Worm (Caenorhabditis elegans): ENCODE measurements around the gene cht-2.

cht-2 gene

ce11 chrII:8546975-8547374 is 26.2 kb downstream of the cht-2 start (continued):
- TF ChIP-seq pag-3 (tag; optimal IDR thresholded peaks at IDR 0.05; ENCODE audit: borderline replicate concordance, insufficient read depth): no peak

DNA sequence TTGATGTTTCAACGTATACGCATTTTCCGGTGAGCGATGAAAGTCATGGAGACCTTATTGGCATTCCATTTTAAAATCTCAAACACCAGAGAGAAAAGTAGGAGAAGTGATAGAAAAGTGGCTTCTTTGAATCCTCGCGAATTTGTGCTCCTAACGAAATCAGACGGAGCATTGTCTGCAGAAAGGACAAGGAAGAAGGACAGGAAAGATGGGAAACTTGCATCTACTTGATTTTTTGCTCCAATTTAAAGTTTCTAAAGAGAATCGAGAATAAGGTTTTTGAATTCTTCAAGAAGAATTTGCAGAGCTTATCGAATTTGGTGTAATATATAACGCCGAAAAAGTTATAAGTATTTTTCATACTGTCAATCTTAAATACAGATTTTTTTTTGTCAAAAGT is 30.4 kb downstream of the cht-2 start:
- TF ChIP-seq nhr-77 (tag; optimal IDR thresholded peaks at IDR 0.05) (no peak), efl-1 (optimal IDR thresholded peaks at IDR 0.05) (no peak), efl-1 (GFP tag; optimal IDR thresholded peaks at IDR 0.05 in 1 of 2) (no peak), unc-98 (GFP tag; IDR thresholded peaks at IDR 0.05) (no peak), lir-3 (tag; optimal IDR thresholded peaks at IDR 0.05; ENCODE audit: poor library complexity) (no peak), isw-1 (GFP tag; IDR thresholded peaks at IDR 0.05) (no peak), fkh-10 (GFP tag; optimal IDR thresholded peaks at IDR 0.05) (peak; percentile 91), dsc-1 (tag; optimal IDR thresholded peaks at IDR 0.05) (no peak), lin-14 (GFP tag; optimal IDR thresholded peaks at IDR 0.05) (peak; percentile 50)

DNA sequence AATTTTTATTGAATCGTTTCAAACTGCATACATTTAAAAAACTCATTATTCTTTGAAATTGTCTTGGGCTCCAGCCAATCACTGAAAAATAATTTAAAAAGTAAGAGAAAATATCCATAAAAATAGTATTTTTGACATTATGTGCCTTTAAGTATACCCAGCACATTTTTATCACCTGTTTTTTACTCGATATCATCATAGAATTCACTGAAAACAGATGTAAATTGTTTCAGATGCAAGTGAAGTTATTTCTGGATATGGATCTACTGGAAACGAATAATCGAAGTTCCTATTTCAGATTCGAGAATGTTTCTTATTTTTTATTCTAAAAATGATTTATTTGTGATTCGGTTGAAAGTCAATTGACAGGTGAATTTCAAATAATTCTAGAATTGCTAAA is 33.8 kb downstream of the cht-2 start:
- TF ChIP-seq hlh-4 (tag; optimal IDR thresholded peaks at IDR 0.05): peak; percentile 92
- peak; percentile 27 for TF ChIP-seq nhr-71 (tag; optimal IDR thresholded peaks at IDR 0.05)
- TF ChIP-seq isw-1 (GFP tag; IDR thresholded peaks at IDR 0.05): no peak
- TF ChIP-seq mep-1 (tag; optimal IDR thresholded peaks at IDR 0.05): no peak

- TF ChIP-seq hlh-4 (tag; optimal IDR thresholded peaks at IDR 0.05) (no peak), aha-1 (tag; optimal IDR thresholded peaks at IDR 0.05) (no peak), lin-35 (GFP tag; optimal IDR thresholded peaks at IDR 0.05) (no peak), swsn-7 (tag; optimal IDR thresholded peaks at IDR 0.05) (no peak), unc-86 (tag; optimal IDR thresholded peaks at IDR 0.05) (no peak), zag-1 (tag; optimal IDR thresholded peaks at IDR 0.05) (no peak), lsy-2 (tag; optimal IDR thresholded peaks at IDR 0.05) (no peak), grh-1 (GFP tag; IDR thresholded peaks at IDR 0.05) (no peak)
Measured at ce11 chrII:8556166-8556565, 35.4 kb downstream of the cht-2 start, which contains the start of gene glb-27. TSS of gene glb-27 (minus strand) at chrII:8556266.

- TF ChIP-seq fkh-10 (GFP tag; optimal IDR thresholded peaks at IDR 0.05) (peak; percentile 98), nhr-71 (tag; optimal IDR thresholded peaks at IDR 0.05) (peak; percentile 9), swsn-7 (tag; optimal IDR thresholded peaks at IDR 0.05) (peak; percentile 12), nhr-47 (tag; optimal IDR thresholded peaks at IDR 0.05) (peak; percentile 18), dsc-1 (tag; optimal IDR thresholded peaks at IDR 0.05) (peak; percentile 6), nhr-20 (tag; optimal IDR thresholded peaks at IDR 0.05) (no peak), snu-23 (GFP tag; optimal IDR thresholded peaks at IDR 0.05) (peak; percentile 13), ces-1 (GFP tag; optimal IDR thresholded peaks at IDR 0.05) (peak; percentile 43), lin-14 (GFP tag; optimal IDR thresholded peaks at IDR 0.05) (peak; percentile 46), egl-13 (tag; optimal IDR thresholded peaks at IDR 0.05) (no peak), aly-2 (tag; optimal IDR thresholded peaks at IDR 0.05) (no peak)
Measured at ce11 chrII:8559188-8559587, 38.5 kb downstream of the cht-2 start.

DNA sequence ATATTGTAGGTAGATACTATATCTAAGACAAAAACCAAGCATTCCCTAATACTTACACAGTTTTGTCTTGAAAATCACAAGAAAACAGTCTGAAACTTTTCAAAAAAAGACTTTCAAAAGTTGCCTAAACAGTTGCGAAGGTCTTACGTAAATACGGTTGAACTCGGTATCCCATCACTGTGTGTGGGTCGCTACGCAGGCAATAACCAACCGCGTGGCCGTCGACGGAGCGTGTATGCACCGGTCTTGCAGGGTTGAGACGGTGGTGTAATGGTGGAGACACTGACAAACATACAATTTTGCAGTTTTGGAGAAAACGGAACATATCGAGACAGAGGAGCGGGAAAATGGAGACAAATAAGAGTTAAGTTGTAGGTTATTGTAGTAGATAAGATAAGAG is 40.5 kb downstream of the cht-2 start, which contains the start of gene iff-2:
Gene iff-2 (minus strand): TSS at position 141 of the 400 bp plus-strand sequence.
- peak; percentile 71 for TF ChIP-seq fkh-4 (tag; optimal IDR thresholded peaks at IDR 0.05; ENCODE audit: borderline replicate concordance)
- peak; percentile 99 for TF ChIP-seq tbx-2 (tag; optimal IDR thresholded peaks at IDR 0.05)
- peak; percentile 99 for TF ChIP-seq xbp-1 (tag; optimal IDR thresholded peaks at IDR 0.05)
- TF ChIP-seq nhr-19 (GFP tag; conservative IDR thresholded peaks at IDR 0.05): peak; percentile 99
- peak; percentile 93 for TF ChIP-seq nhr-11 (tag; optimal IDR thresholded peaks at IDR 0.05)
- TF ChIP-seq aha-1 (tag; optimal IDR thresholded peaks at IDR 0.05): peak; percentile 98
- peak; percentile 100 for TF ChIP-seq nhr-20 (tag; optimal IDR thresholded peaks at IDR 0.05)
- peak; percentile 90 to 96 for TF ChIP-seq egl-27 (tag; optimal IDR thresholded peaks at IDR 0.05)
- peak; percentile 95 for TF ChIP-seq sox-4 (tag; optimal IDR thresholded peaks at IDR 0.05)
- peak; percentile 100 for TF ChIP-seq nhr-71 (tag; optimal IDR thresholded peaks at IDR 0.05)
- peak; percentile 98 for TF ChIP-seq lsy-2 (tag; optimal IDR thresholded peaks at IDR 0.05)
- TF ChIP-seq snpc-4 (tag; optimal IDR thresholded peaks at IDR 0.05): peak; percentile 90
- TF ChIP-seq unc-86 (tag; optimal IDR thresholded peaks at IDR 0.05): peak; percentile 99
- peak; percentile 69 for TF ChIP-seq zag-1 (tag; optimal IDR thresholded peaks at IDR 0.05)
- TF ChIP-seq fos-1 (tag; optimal IDR thresholded peaks at IDR 0.05): peak; percentile 97
- peak; percentile 99 for TF ChIP-seq jun-1 (tag; optimal IDR thresholded peaks at IDR 0.05)
- TF ChIP-seq isw-1 (GFP tag; IDR thresholded peaks at IDR 0.05): peak; percentile 99
- TF ChIP-seq pax-3 (tag; optimal IDR thresholded peaks at IDR 0.05): peak; percentile 98
- peak; percentile 100 for TF ChIP-seq lin-13 (GFP tag; optimal IDR thresholded peaks at IDR 0.05)
- peak; percentile 65 for TF ChIP-seq C34B4.2 (tag; optimal IDR thresholded peaks at IDR 0.05)
- no peak for TF ChIP-seq tlp-1 (tag; optimal IDR thresholded peaks at IDR 0.05)
- peak; percentile 100 for TF ChIP-seq lin-14 (GFP tag; optimal IDR thresholded peaks at IDR 0.05)
- no peak for TF ChIP-seq alr-1 (tag; optimal IDR thresholded peaks at IDR 0.05; ENCODE audit: borderline replicate concordance)
- peak in 1 of 2 experiments; percentile 96 for TF ChIP-seq ztf-11 (tag; optimal IDR thresholded peaks at IDR 0.05)
